Worm (Caenorhabditis elegans): ENCODE results near the gene C25E10.12.

DNA sequence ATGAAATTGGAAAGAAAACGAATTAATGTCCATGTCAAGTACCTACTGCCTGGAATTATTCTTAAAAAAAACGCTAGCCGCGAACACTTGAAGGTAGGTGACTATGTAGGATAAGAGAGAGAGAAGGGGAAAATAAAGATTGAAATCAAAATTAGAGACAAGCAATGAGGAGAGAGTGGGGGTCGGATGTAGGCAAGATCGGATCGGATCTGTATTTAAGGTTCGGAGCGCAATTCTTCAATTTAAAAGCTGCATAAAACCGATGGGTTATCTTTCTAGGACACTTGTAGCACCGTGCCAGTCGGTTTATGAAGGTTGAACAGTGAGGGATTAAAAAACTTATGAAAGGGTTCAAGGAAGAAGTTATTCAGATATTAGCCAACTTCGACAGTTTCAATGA is 893 bp upstream of the C25E10.12 start:
- TF ChIP-seq ceh-13 (GFP tag; optimal IDR thresholded peaks at IDR 0.05): no peak
- no peak for TF ChIP-seq flt-1 (GFP tag; IDR thresholded peaks at IDR 0.05)

Data from whole organism, early embryonic.